Worm (Caenorhabditis elegans) whole organism, young adult: ENCODE results near the gene C45G9.6.
"Not testable (repeated sequence)": the region's sequence is repeated elsewhere in the genome, so short reads cannot be mapped to it uniquely, and the experiment has no call there.

Experiments
- B0261.1 ChIP-seq: sonication (generic microtip); optimal IDR thresholded peaks from 2 replicates; lab custom pipeline; 2016; ENCODE audit warnings: mild to moderate bottlenecking, missing genetic modification characterization, moderate library complexity, missing compliant biosample characterization
- F10E7.11 ChIP-seq: sonication (generic microtip); optimal IDR thresholded peaks from 2 replicates; lab custom pipeline; 2017; ENCODE audit warnings: mild to moderate bottlenecking, missing genetic modification characterization, moderate library complexity, missing compliant biosample characterization
- F22D6.2 ChIP-seq: sonication (generic microtip); optimal IDR thresholded peaks from 2 replicates; lab custom pipeline; 2016; ENCODE audit warnings: mild to moderate bottlenecking, missing genetic modification characterization, missing compliant biosample characterization
- F33H1.4 ChIP-seq: fragments of 200-800 bp; sonication (Bioruptor generic); IDR thresholded peaks from 2 replicates; pipeline ENCODE4 v1.3.6; 2022; ENCODE audit warnings: missing genetic modification reagents, missing genetic modification characterization, missing compliant biosample characterization
- F37B4.10 ChIP-seq: fragments of 200-800 bp; sonication (Bioruptor generic); IDR thresholded peaks from 2 replicates; pipeline ENCODE4 v1.3.6; 2022; ENCODE audit warnings: missing genetic modification characterization, missing compliant biosample characterization
- F57A8.1 ChIP-seq: fragments of 200-800 bp; sonication (Bioruptor generic); optimal IDR thresholded peaks from 2 replicates; lab custom pipeline; 2018; ENCODE audit warnings: mild to moderate bottlenecking, missing genetic modification characterization, moderate library complexity, missing compliant biosample characterization
- Y56A3A.18 ChIP-seq: fragments of 200-800 bp; sonication (Bioruptor generic); IDR thresholded peaks from 2 replicates; pipeline ENCODE4 v1.3.6; 2022; ENCODE audit warnings: missing genetic modification reagents, missing genetic modification characterization, missing compliant biosample characterization
- Y67H2A.10 ChIP-seq: fragments of 200-800 bp; sonication (Bioruptor generic); conservative IDR thresholded peaks from 2 replicates; pipeline ENCODE4 v1.3.6; 2022; ENCODE audit warnings: missing genetic modification reagents, missing genetic modification characterization, missing compliant biosample characterization
- ama-1 ChIP-seq, 3 experiments: fragments of 150-350 bp in 1 of 3; sonication (generic microtip) in 2 of 3; optimal IDR thresholded peaks; 2 replicates each; lab custom pipeline; 2014 to 2018; ENCODE audit warnings: missing biosample characterization in 2 of 3, missing genetic modification characterization in 2 of 3, missing genetic modification reagents in 2 of 3
- attf-3 ChIP-seq: fragments of 200-800 bp; sonication (Bioruptor generic); conservative IDR thresholded peaks from 2 replicates; pipeline ENCODE4 v1.3.6; 2022; ENCODE audit warnings: missing genetic modification reagents, missing genetic modification characterization, missing compliant biosample characterization
- attf-5 ChIP-seq: fragments of 200-800 bp; sonication (Bioruptor generic); optimal IDR thresholded peaks from 2 replicates; lab custom pipeline; 2018; ENCODE audit warnings: mild to moderate bottlenecking, missing genetic modification characterization, missing compliant biosample characterization
- bed-1 ChIP-seq: fragments of 200-800 bp; sonication (Bioruptor generic); IDR thresholded peaks from 2 replicates; pipeline ENCODE4 v1.3.6; 2022; ENCODE audit warnings: missing genetic modification reagents, missing genetic modification characterization, missing compliant biosample characterization
- ccch-3 ChIP-seq: fragments of 200-800 bp; sonication (Bioruptor generic); optimal IDR thresholded peaks from 2 replicates; lab custom pipeline; 2018; ENCODE audit warnings: mild to moderate bottlenecking, missing genetic modification characterization, missing compliant biosample characterization
- cebp-1 ChIP-seq, 2 experiments: fragments of 200-800 bp in 1 of 2; sonication (Bioruptor generic) in 1 of 2; sonication (generic microtip) in 1 of 2; IDR thresholded peaks in 1 of 2; optimal IDR thresholded peaks in 1 of 2; 2 replicates each; pipeline versions ENCODE4 v1.3.6 to Lab custom; 2017 to 2022; ENCODE audit warnings: missing compliant biosample characterization in 2 of 2, missing genetic modification characterization in 2 of 2, mild to moderate bottlenecking in 1 of 2, missing genetic modification reagents in 1 of 2, moderate library complexity in 1 of 2
- ceh-40 ChIP-seq: fragments of 200-800 bp; sonication (Bioruptor generic); IDR thresholded peaks from 2 replicates; pipeline ENCODE4 v1.3.6; 2022; ENCODE audit warnings: missing genetic modification characterization, missing compliant biosample characterization
- ceh-58 ChIP-seq: fragments of 200-800 bp; sonication (Bioruptor generic); IDR thresholded peaks from 2 replicates; pipeline ENCODE4 v1.3.6; 2022; ENCODE audit warnings: missing genetic modification characterization, missing compliant biosample characterization
- dpff-1 ChIP-seq: sonication (generic microtip); optimal IDR thresholded peaks from 2 replicates; lab custom pipeline; 2017; ENCODE audit warnings: mild to moderate bottlenecking, missing genetic modification characterization, missing compliant biosample characterization
- dpl-1 ChIP-seq: fragments of 150-350 bp; optimal IDR thresholded peaks from 2 replicates; lab custom pipeline; 2014; ENCODE audit warnings: missing biosample characterization, missing genetic modification reagents, missing genetic modification characterization
- ekl-4 ChIP-seq: fragments of 200-800 bp; sonication (Bioruptor generic); IDR thresholded peaks from 2 replicates; pipeline ENCODE4 v1.3.6; 2022; ENCODE audit warnings: missing genetic modification reagents, missing genetic modification characterization, missing compliant biosample characterization
- gei-17 ChIP-seq: fragments of 200-800 bp; sonication (Bioruptor generic); optimal IDR thresholded peaks from 2 replicates; lab custom pipeline; 2018; ENCODE audit warnings: mild to moderate bottlenecking, missing genetic modification characterization, missing compliant biosample characterization
- hmg-1.2 ChIP-seq: fragments of 200-800 bp; sonication (Bioruptor generic); IDR thresholded peaks from 2 replicates; pipeline ENCODE4 v1.3.6; 2022; ENCODE audit warnings: missing genetic modification reagents, missing genetic modification characterization, missing compliant biosample characterization
- lin-35 ChIP-seq, 3 experiments: fragments of 150-350 bp in 2 of 3; sonication (generic microtip) in 1 of 3; optimal IDR thresholded peaks; 2 replicates each; lab custom pipeline; 2014 to 2018; ENCODE audit warnings: missing biosample characterization in 3 of 3, missing genetic modification characterization in 3 of 3, missing genetic modification reagents in 3 of 3
- lin-54 ChIP-seq: fragments of 200-800 bp; sonication (Bioruptor generic); optimal IDR thresholded peaks from 2 replicates; lab custom pipeline; 2018; ENCODE audit warnings: mild to moderate bottlenecking, missing genetic modification characterization, missing compliant biosample characterization
- madf-10 ChIP-seq: sonication (generic microtip); optimal IDR thresholded peaks from 2 replicates; lab custom pipeline; 2016; ENCODE audit warnings: mild to moderate bottlenecking, missing genetic modification characterization, missing compliant biosample characterization
- madf-6 ChIP-seq: fragments of 200-800 bp; sonication (Bioruptor generic); IDR thresholded peaks from 2 replicates; pipeline ENCODE4 v1.3.6; 2022; ENCODE audit warnings: missing genetic modification reagents, missing genetic modification characterization, missing compliant biosample characterization
- mel-28 ChIP-seq: sonication (generic microtip); optimal IDR thresholded peaks from 2 replicates; lab custom pipeline; 2016; ENCODE audit warnings: borderline replicate concordance, mild to moderate bottlenecking, missing genetic modification characterization, missing compliant biosample characterization
- nhr-179 ChIP-seq: sonication (generic microtip); optimal IDR thresholded peaks from 2 replicates; lab custom pipeline; 2016; ENCODE audit warnings: mild to moderate bottlenecking, missing genetic modification characterization, missing compliant biosample characterization
- nhr-90 ChIP-seq: sonication (generic microtip); optimal IDR thresholded peaks from 2 replicates; lab custom pipeline; 2016; ENCODE audit warnings: missing genotype, mild to moderate bottlenecking, missing genetic modification characterization, missing compliant biosample characterization
- pbrm-1 ChIP-seq: fragments of 200-800 bp; sonication (Bioruptor generic); IDR thresholded peaks from 2 replicates; pipeline ENCODE4 v1.3.6; 2022; ENCODE audit warnings: missing genetic modification reagents, missing genetic modification characterization, missing compliant biosample characterization
- rcor-1 ChIP-seq: fragments of 200-800 bp; sonication (Bioruptor generic); IDR thresholded peaks from 2 replicates; pipeline ENCODE4 v1.3.6; 2022; ENCODE audit warnings: missing genetic modification reagents, missing genetic modification characterization, missing compliant biosample characterization
- repo-1 ChIP-seq: sonication (generic microtip); optimal IDR thresholded peaks from 2 replicates; lab custom pipeline; 2017; ENCODE audit warnings: mild to moderate bottlenecking, missing genetic modification characterization, missing compliant biosample characterization
- rpc-1 ChIP-seq, 2 experiments: fragments of 150-350 bp in 1 of 2; sonication (generic microtip) in 1 of 2; optimal IDR thresholded peaks; 2 replicates each; lab custom pipeline; 2014 to 2018; ENCODE audit warnings: missing biosample characterization in 1 of 2, missing genetic modification characterization in 1 of 2, missing genetic modification reagents in 1 of 2, missing genotype in 1 of 2
- snpc-1.3 ChIP-seq: sonication (generic microtip); optimal IDR thresholded peaks from 2 replicates; lab custom pipeline; 2017; ENCODE audit warnings: missing genetic modification characterization, mild to moderate bottlenecking, missing compliant biosample characterization, antibody characterized with exemption, moderate library complexity, missing genotype, missing genetic modification reagents; ENCODE audit not compliant: insufficient read depth
- snpc-4 ChIP-seq, 5 experiments: fragments of 150-350 bp in 1 of 5; sonication (generic microtip) in 4 of 5; optimal IDR thresholded peaks; 2 replicates each; lab custom pipeline; 2014 to 2018; ENCODE audit warnings: missing genetic modification characterization in 5 of 5, missing biosample characterization in 3 of 5, antibody characterized with exemption in 2 of 5, mild to moderate bottlenecking in 2 of 5, missing compliant biosample characterization in 2 of 5, missing genotype in 2 of 5, moderate library complexity in 2 of 5, missing genetic modification reagents in 1 of 5
- tbx-9 ChIP-seq: sonication (generic microtip); optimal IDR thresholded peaks from 2 replicates; lab custom pipeline; 2016; ENCODE audit warnings: borderline replicate concordance, missing genetic modification characterization, inconsistent platforms, missing compliant biosample characterization
- unc-62 ChIP-seq: fragments of 150-350 bp; optimal IDR thresholded peaks from 2 replicates; lab custom pipeline; 2014; ENCODE audit warnings: missing biosample characterization, missing genetic modification reagents, missing genetic modification characterization
- zfh-2 ChIP-seq: fragments of 200-800 bp; sonication (Bioruptor generic); conservative IDR thresholded peaks from 2 replicates; pipeline ENCODE4 v1.3.6; 2022; ENCODE audit warnings: missing genetic modification reagents, missing genetic modification characterization, missing compliant biosample characterization

Gene C45G9.6

ce11 chrIII:5053541-5053940, 17.3 kb downstream of the C45G9.6 start, which contains the start of gene C45G9.8:
TSS of gene C45G9.8 (minus strand) at chrIII:5053641.
- TF ChIP-seq tbx-9 (no peak), dpl-1 (GFP tag; lab: Kevin White, UChicago) (no peak), rpc-1 (optimal IDR thresholded peaks at IDR 0.05; lab: Kevin White, UChicago) (no peak), rpc-1 (tag; optimal IDR thresholded peaks at IDR 0.05; lab: Kevin White, UChicago) (no peak), pbrm-1 (GFP tag; lab: Robert Waterston, UW) (no peak), attf-3 (GFP tag; lab: Robert Waterston, UW) (no peak)

DNA sequence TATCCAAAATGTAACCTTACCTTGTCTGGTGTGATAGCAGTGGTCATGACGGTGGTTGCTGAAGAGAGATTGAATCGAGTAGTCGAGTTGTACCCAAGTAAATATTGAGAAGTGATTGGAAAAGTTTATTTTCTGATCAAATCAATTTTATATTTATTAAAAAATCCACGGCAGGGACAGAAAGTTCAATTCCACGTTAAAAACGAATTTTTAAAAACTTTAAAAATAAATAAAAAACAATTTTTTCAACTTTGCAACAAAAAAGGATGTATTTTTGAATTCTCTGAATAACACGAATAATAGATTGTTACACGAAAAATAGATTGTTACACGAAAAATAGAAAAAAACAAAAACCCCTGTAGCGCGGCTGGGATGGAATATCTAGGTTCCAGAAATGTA, 19.5 kb downstream of the C45G9.6 start, which contains the start of gene C45G9.9:
TSS of gene C45G9.9 (minus strand) at position 101 of the 400 bp plus-strand sequence.
- not testable (repeated sequence) for TF ChIP-seq hmg-1.2, zfh-2, F37B4.10 (GFP tag; lab: Robert Waterston, UW)

DNA sequence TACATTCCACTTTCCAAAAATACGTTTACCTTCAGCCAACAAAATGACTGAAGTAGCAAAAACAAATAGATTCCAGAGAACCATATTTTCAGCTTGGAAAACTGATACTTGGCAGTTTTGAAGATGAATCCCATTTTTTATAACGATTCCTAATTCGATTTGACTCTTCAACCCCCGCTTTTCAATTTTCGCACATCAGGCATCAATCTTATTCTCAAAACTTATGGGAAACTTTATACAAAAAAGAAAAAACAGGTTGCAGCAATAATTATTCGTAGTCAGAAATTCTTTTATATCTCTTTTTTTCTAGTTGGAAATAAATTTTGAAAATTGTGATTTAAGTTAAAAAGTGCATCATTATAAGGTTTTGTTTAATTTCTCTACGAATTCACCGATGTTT, 25.5 kb downstream of the C45G9.6 start, which contains the start of gene C45G9.10:
TSS of gene C45G9.10 (minus strand) at position 101 of the 400 bp plus-strand sequence.
- TF ChIP-seq ama-1 (optimal IDR thresholded peaks at IDR 0.05; lab: Kevin White, UChicago) = no peak
- no peak for TF ChIP-seq ama-1 (GFP tag; optimal IDR thresholded peaks at IDR 0.05; lab: Kevin White, UChicago)
- TF ChIP-seq repo-1 (tag; lab: Kevin White, UChicago) = no peak
- no peak for TF ChIP-seq ceh-58 (GFP tag; lab: Robert Waterston, UW)
- no peak for TF ChIP-seq unc-62 (GFP tag; lab: Kevin White, UChicago)
- no peak for TF ChIP-seq nhr-179 (tag; lab: Kevin White, UChicago)
- TF ChIP-seq gei-17 (GFP tag; lab: Kevin White, UChicago) = no peak
- no peak for TF ChIP-seq cebp-1 (GFP tag; IDR thresholded peaks at IDR 0.05; lab: Robert Waterston, UW)
- no peak for TF ChIP-seq cebp-1 (tag; optimal IDR thresholded peaks at IDR 0.05; lab: Kevin White, UChicago)
- no peak for TF ChIP-seq Y67H2A.10 (GFP tag; lab: Robert Waterston, UW)
- TF ChIP-seq snpc-4 (GFP tag; optimal IDR thresholded peaks at IDR 0.05; lab: Kevin White, UChicago) = no peak
- TF ChIP-seq snpc-4 (tag; optimal IDR thresholded peaks at IDR 0.05; lab: Kevin White, UChicago) = no peak
- TF ChIP-seq mel-28 (tag; lab: Kevin White, UChicago) = no peak
- no peak for TF ChIP-seq F10E7.11 (tag; lab: Kevin White, UChicago)
- TF ChIP-seq madf-6 (GFP tag; lab: Robert Waterston, UW) = no peak
- TF ChIP-seq dpff-1 (tag; lab: Kevin White, UChicago) = no peak
- no peak for TF ChIP-seq madf-10 (tag; lab: Kevin White, UChicago)
- TF ChIP-seq F22D6.2 (tag; lab: Kevin White, UChicago) = no peak
- no peak for TF ChIP-seq attf-5
- no peak for TF ChIP-seq hmg-1.2 (GFP tag; lab: Robert Waterston, UW)
- TF ChIP-seq, all 124 proteins: peak for 0

ce11 chrIII:5062406-5062805, 26.1 kb downstream of the C45G9.6 start, which contains the start of gene C45G9.4:
TSS of gene C45G9.4 (plus strand) at chrIII:5062706.
- not testable (repeated sequence) for TF ChIP-seq B0261.1 (tag; lab: Kevin White, UChicago); rcor-1 (GFP tag; lab: Robert Waterston, UW); nhr-179 (tag; lab: Kevin White, UChicago)
- TF ChIP-seq, all 124 proteins: peak for 0; not testable (repeated sequence) for 124

DNA sequence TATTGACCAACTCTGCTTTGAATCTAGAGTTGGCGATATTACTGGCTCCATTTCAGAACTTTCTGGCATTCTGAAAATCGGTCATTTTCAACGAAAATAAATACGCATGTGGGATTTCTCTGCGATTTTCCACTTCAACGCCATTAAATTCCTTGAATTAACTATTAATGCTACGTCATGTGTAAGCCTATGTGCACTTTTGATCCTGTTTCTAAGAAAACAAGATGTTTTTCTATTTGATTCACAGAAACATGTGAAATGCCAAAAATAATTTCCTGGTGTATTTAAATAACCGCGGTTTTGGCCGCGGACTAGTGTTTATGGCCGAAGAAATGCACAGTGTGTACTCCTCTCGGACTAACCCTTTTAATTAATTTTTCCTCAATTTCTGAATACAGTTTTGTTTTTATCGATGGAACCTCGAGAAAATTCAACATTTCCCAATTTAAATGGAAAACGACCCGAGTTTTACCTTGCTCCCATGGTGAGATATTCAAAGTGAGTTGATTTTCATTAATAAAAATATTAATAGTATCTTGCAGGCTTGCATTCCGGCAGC, 32.5 kb downstream of the C45G9.6 start, which contains the start of the genes C45G9.11 and C45G9.2:
TSS of gene C45G9.11 (minus strand) at position 51 of the 559 bp plus-strand sequence.
TSS of gene C45G9.2 (plus strand) at position 392 of the 559 bp plus-strand sequence.
- TF ChIP-seq bed-1 (GFP tag; lab: Robert Waterston, UW) (no peak), repo-1 (tag; lab: Kevin White, UChicago) (no peak), ceh-40 (GFP tag; lab: Robert Waterston, UW) (no peak), ccch-3 (GFP tag; lab: Kevin White, UChicago) (no peak), pbrm-1 (GFP tag; lab: Robert Waterston, UW) (no peak; the same call in 1 of the 2 replicates), Y56A3A.18 (no peak), nhr-90 (tag; lab: Kevin White, UChicago) (no peak), F57A8.1 (no peak), snpc-1.3 (tag; lab: Kevin White, UChicago) (no peak), dpl-1 (GFP tag; lab: Kevin White, UChicago) (peak; percentile 58), lin-54 (GFP tag; lab: Kevin White, UChicago) (peak; percentile 83), cebp-1 (GFP tag; IDR thresholded peaks at IDR 0.05; lab: Robert Waterston, UW) (no peak), cebp-1 (tag; optimal IDR thresholded peaks at IDR 0.05; lab: Kevin White, UChicago) (no peak), lin-35 (GFP tag; optimal IDR thresholded peaks at IDR 0.05; lab: Kevin White, UChicago) (peak in 1 of 3 experiments; percentile 74), F33H1.4 (GFP tag; lab: Robert Waterston, UW) (peak; percentile 65), F37B4.10 (GFP tag; lab: Robert Waterston, UW) (no peak), ekl-4 (GFP tag; lab: Robert Waterston, UW) (0 out of 2 replicates have a peak, but pooled peaks have one; percentile 37)
